Worm (Caenorhabditis elegans): ENCODE results near the gene ztf-14.

DNA sequence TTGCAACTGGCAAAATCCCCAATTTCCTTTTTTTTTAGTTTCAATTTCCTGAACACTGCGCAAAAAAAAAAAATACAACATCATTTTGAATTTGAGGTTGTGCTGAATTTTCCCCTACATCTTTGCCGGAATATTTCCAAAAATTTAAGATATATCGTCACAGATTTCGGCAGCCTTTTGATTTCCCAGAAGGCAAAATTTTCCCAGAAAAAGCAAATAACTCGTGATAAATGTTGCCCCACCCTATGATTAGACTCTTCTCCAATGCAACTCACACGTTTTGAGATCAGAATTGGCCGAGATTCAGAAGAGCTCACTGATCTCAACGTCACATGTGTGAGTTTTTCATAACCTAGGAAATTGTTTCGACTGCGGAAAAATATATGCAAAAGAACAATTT, 3.4 kb upstream of the ztf-14 start:
- TF ChIP-seq sox-2 (GFP tag; IDR thresholded peaks at IDR 0.05): no peak
- TF ChIP-seq zip-5 (tag; optimal IDR thresholded peaks at IDR 0.05): no peak
- no peak for TF ChIP-seq C08G9.2 (tag; optimal IDR thresholded peaks at IDR 0.05)
- no peak for TF ChIP-seq ceh-45 (GFP tag; IDR thresholded peaks at IDR 0.05)
- TF ChIP-seq che-1 (tag; optimal IDR thresholded peaks at IDR 0.05): no peak
- no peak for TF ChIP-seq hlh-13 (GFP tag; optimal IDR thresholded peaks at IDR 0.05)
- no peak for TF ChIP-seq elt-2 (tag; optimal IDR thresholded peaks at IDR 0.05)
- no peak for TF ChIP-seq ttx-3 (tag; optimal IDR thresholded peaks at IDR 0.05)
- TF ChIP-seq nhr-11 (tag; optimal IDR thresholded peaks at IDR 0.05): no peak
- TF ChIP-seq K09A11.1 (tag; optimal IDR thresholded peaks at IDR 0.05; ENCODE audit: insufficient read depth): no peak
- TF ChIP-seq ceh-24 (tag; optimal IDR thresholded peaks at IDR 0.05): no peak
- TF ChIP-seq pag-3 (tag; optimal IDR thresholded peaks at IDR 0.05; ENCODE audit: borderline replicate concordance): no peak
- TF ChIP-seq dve-1 (tag; optimal IDR thresholded peaks at IDR 0.05): no peak

Measured in whole organism, late embryonic.